Worm (Caenorhabditis elegans): Measurements from ENCODE around the gene ech-8.

ech-8 gene

DNA sequence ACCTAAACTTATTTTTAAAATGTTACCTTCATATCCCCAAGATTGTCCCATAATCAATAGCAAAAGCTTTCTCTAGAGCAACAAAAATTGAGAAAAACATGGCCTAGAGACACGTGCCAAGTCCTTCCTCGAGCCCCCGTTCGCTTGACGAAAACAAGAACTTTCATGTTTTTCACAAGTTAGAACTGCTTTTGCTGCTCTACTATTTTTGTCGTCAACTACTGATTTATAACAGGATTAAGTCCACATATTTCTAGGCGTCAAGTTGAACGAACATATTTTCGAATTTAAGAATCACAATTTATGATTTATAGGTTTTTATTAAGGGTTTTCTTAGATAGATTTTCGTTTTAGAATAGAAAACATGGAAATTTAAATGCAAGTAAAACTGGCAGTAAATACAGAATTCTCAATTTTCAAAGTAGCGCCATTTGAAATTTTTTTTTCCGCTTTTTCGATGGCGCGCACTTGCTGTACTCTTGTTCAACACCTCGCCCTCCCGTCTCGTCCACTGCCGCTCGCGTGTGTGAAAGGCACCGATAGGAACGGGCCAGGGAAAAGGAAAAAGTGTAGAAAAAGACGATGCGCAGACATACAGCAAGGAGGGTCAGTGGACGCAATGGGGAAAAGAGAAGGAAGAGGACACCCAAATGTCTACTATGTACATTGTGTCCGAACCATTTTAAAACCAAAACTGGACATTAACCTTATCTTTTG, 45.4 kb upstream of the ech-8 start, which contains the start of gene rad-51 (continued):
- no peak for TF ChIP-seq tbx-2 (tag; optimal IDR thresholded peaks at IDR 0.05)
- TF ChIP-seq ceh-8 (GFP tag; optimal IDR thresholded peaks at IDR 0.05): peak; percentile 16
- TF ChIP-seq C16A3.4 (tag; optimal IDR thresholded peaks at IDR 0.05): peak; percentile 39
- TF ChIP-seq C04F5.9 (tag; optimal IDR thresholded peaks at IDR 0.05): no peak
- TF ChIP-seq lin-35 (GFP tag; optimal IDR thresholded peaks at IDR 0.05): peak; percentile 89 to 93
- TF ChIP-seq ceh-82 (tag; optimal IDR thresholded peaks at IDR 0.05): peak in 2 of 3 experiments; percentile 55 to 75
- no peak for TF ChIP-seq nhr-12 (tag; optimal IDR thresholded peaks at IDR 0.05)
- TF ChIP-seq nhr-90 (tag; optimal IDR thresholded peaks at IDR 0.05; ENCODE audit: poor library complexity): peak; percentile 17
- peak; percentile 45 for TF ChIP-seq jun-1 (tag; optimal IDR thresholded peaks at IDR 0.05)
- peak; percentile 1 for TF ChIP-seq nhr-85 (tag)
- TF ChIP-seq fkh-8 (tag; optimal IDR thresholded peaks at IDR 0.05): peak; percentile 51
- no peak; the same call in 1 of the 2 replicates for TF ChIP-seq nhr-19 (GFP tag; conservative IDR thresholded peaks at IDR 0.05)
- peak; percentile 32 for TF ChIP-seq unc-86 (tag; optimal IDR thresholded peaks at IDR 0.05)
- TF ChIP-seq elt-2 (tag; optimal IDR thresholded peaks at IDR 0.05): peak; percentile 25
- peak; percentile 34 for TF ChIP-seq pag-3 (tag; optimal IDR thresholded peaks at IDR 0.05; ENCODE audit: borderline replicate concordance, insufficient read depth)
- peak; percentile 10 for TF ChIP-seq lin-13 (GFP tag; optimal IDR thresholded peaks at IDR 0.05)
- TF ChIP-seq swsn-7 (tag; optimal IDR thresholded peaks at IDR 0.05): peak; percentile 42
- TF ChIP-seq irx-1 (tag; optimal IDR thresholded peaks at IDR 0.05): no peak
- no peak for TF ChIP-seq hlh-17 (GFP tag; optimal IDR thresholded peaks at IDR 0.05; ENCODE audit: borderline replicate concordance)
- peak; percentile 46 for TF ChIP-seq skn-1 (tag; optimal IDR thresholded peaks at IDR 0.05)
- peak; percentile 59 for TF ChIP-seq rnt-1 (tag; optimal IDR thresholded peaks at IDR 0.05)
- peak; percentile 57 to 89 for TF ChIP-seq efl-1 (optimal IDR thresholded peaks at IDR 0.05)
- peak; percentile 86 to 98 for TF ChIP-seq efl-1 (GFP tag; optimal IDR thresholded peaks at IDR 0.05 in 1 of 2)

DNA sequence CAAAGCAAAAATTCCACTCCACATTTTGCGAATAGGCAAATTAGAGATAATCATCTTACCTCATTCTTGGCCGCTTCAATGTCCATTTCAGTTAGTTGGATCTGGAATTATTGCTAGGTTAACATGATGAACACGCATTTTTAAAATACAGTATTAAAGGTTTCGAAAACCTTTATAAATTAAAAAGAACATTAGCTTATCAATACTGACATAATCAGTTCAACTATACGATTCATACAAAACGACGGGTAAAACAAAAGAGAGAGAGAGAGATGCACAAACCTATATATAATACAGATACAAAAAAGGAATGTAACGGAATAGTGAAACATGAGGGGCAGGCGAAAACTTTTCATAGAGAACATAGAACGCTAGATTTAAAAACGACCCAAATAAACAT, 42.5 kb upstream of the ech-8 start, which contains the start of gene thk-1:
Gene thk-1 (minus strand): TSS at position 101 of the 400 bp plus-strand sequence.
- TF ChIP-seq unc-86 (tag; optimal IDR thresholded peaks at IDR 0.05) (no peak), efl-1 (optimal IDR thresholded peaks at IDR 0.05) (no peak), efl-1 (GFP tag; optimal IDR thresholded peaks at IDR 0.05 in 1 of 2) (no peak), dsc-1 (tag; optimal IDR thresholded peaks at IDR 0.05) (no peak), nhr-237 (tag; optimal IDR thresholded peaks at IDR 0.05) (no peak), vab-15 (tag; optimal IDR thresholded peaks at IDR 0.05) (no peak), sox-4 (tag; optimal IDR thresholded peaks at IDR 0.05) (no peak), zag-1 (tag; optimal IDR thresholded peaks at IDR 0.05) (no peak), swsn-7 (tag; optimal IDR thresholded peaks at IDR 0.05) (no peak), fkh-8 (tag; optimal IDR thresholded peaks at IDR 0.05) (no peak), aha-1 (tag; optimal IDR thresholded peaks at IDR 0.05) (no peak)

DNA sequence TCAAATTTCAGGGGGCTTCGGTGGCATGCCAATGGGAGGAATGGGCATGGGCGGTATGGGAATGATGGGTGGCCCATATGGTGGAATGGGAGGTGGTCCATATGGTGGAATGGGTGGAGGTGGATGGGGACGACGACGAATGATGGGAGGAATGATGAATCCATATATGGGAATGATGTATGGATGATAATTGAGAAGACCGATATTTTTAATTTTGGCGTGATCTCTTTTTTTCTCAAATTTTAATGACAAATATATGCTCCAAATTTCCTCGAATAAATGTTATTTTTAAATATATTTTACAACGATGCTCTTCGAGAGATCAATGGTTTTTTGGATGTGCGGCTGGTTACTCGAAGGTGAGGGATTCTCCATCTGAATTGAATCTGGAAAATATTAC, 38.7 kb upstream of the ech-8 start, which contains the start of gene Y43C5A.4:
Gene Y43C5A.4 (plus strand): TSS at position 301 of the 400 bp plus-strand sequence.
- TF ChIP-seq nhr-84 (tag; optimal IDR thresholded peaks at IDR 0.05) (no peak), ztf-11 (tag; optimal IDR thresholded peaks at IDR 0.05) (no peak), nhr-90 (tag; optimal IDR thresholded peaks at IDR 0.05; ENCODE audit: poor library complexity) (no peak), nhr-11 (tag; optimal IDR thresholded peaks at IDR 0.05) (no peak), xbp-1 (tag; optimal IDR thresholded peaks at IDR 0.05) (no peak), Y116A8C.19 (tag; optimal IDR thresholded peaks at IDR 0.05; ENCODE audit: borderline replicate concordance) (no peak), fos-1 (tag; optimal IDR thresholded peaks at IDR 0.05) (no peak), hlh-4 (tag; optimal IDR thresholded peaks at IDR 0.05) (no peak), swsn-7 (tag; optimal IDR thresholded peaks at IDR 0.05) (no peak), hlh-17 (GFP tag; optimal IDR thresholded peaks at IDR 0.05; ENCODE audit: borderline replicate concordance) (no peak), nhr-28 (tag; optimal IDR thresholded peaks at IDR 0.05) (no peak), vab-15 (tag; optimal IDR thresholded peaks at IDR 0.05) (no peak), sptf-1 (tag; optimal IDR thresholded peaks at IDR 0.05) (no peak), F16B12.6 (tag; optimal IDR thresholded peaks at IDR 0.05) (no peak)

Measured in whole organism, L1 larva.